Fruit fly (Drosophila melanogaster) whole organism, embryonic: ENCODE data around the gene CG4537.

Experiments used
- Awh ChIP-seq: fragments of 200-800 bp; sonication (Bioruptor generic); IDR thresholded peaks from 2 replicates; pipeline ENCODE4, ENCODE4 v1.3.6; 2022; ENCODE audit warnings: missing biosample characterization, missing genetic modification characterization
- Bgb ChIP-seq: fragments of 200-800 bp; sonication (Bioruptor generic); IDR thresholded peaks from 2 replicates; pipeline ENCODE4 v1.3.6; 2022; ENCODE audit warnings: missing biosample characterization, missing genetic modification characterization; ENCODE audit not compliant: partially characterized antibody
- CG11504 ChIP-seq: fragments of 200-800 bp; sonication (Bioruptor generic); optimal IDR thresholded peaks from 3 replicates; lab custom pipeline; 2019; ENCODE audit warnings: missing biosample characterization, mild to moderate bottlenecking, missing genetic modification characterization, moderate library complexity
- CG13775 ChIP-seq: fragments of 200-800 bp; sonication (Bioruptor generic); optimal IDR thresholded peaks from 3 replicates; lab custom pipeline; 2017; ENCODE audit warnings: missing biosample characterization, mild to moderate bottlenecking, missing genetic modification characterization
- CG15514 ChIP-seq: fragments of 200-800 bp; sonication (Bioruptor generic); optimal IDR thresholded peaks from 3 replicates; lab custom pipeline; 2017; ENCODE audit warnings: missing biosample characterization, missing genetic modification characterization, mild to moderate bottlenecking, moderate library complexity, missing genetic modification reagents
- CG16863 ChIP-seq: fragments of 200-800 bp; sonication (Bioruptor generic); optimal IDR thresholded peaks from 3 replicates; lab custom pipeline; 2016; ENCODE audit warnings: missing biosample characterization, missing genetic modification characterization
- CG30403 ChIP-seq: fragments of 200-800 bp; sonication (Bioruptor generic); optimal IDR thresholded peaks from 3 replicates; lab custom pipeline; 2016; ENCODE audit warnings: missing biosample characterization, missing genetic modification characterization
- CG31224 ChIP-seq: fragments of 200-800 bp; sonication (Bioruptor generic); IDR thresholded peaks from 2 replicates; pipeline ENCODE4 v1.3.6; 2022; ENCODE audit warnings: missing biosample characterization, missing genetic modification characterization
- CG33557 ChIP-seq: fragments of 200-800 bp; sonication (Bioruptor generic); optimal IDR thresholded peaks from 2 replicates; lab custom pipeline; 2019; ENCODE audit warnings: missing biosample characterization, mild to moderate bottlenecking, missing genetic modification characterization, moderate library complexity
- CG4282 ChIP-seq: fragments of 200-800 bp; sonication (Bioruptor generic); optimal IDR thresholded peaks from 2 replicates; lab custom pipeline; 2016; ENCODE audit warnings: missing biosample characterization, missing genetic modification characterization
- CG4820 ChIP-seq: fragments of 200-800 bp; sonication (Bioruptor generic); optimal IDR thresholded peaks from 3 replicates; lab custom pipeline; 2016; ENCODE audit warnings: missing biosample characterization, missing genetic modification characterization
- CG9932 ChIP-seq: fragments of 200-800 bp; sonication (Bioruptor generic); IDR thresholded peaks from 2 replicates; pipeline ENCODE4 v1.3.6; 2022; ENCODE audit warnings: missing biosample characterization, missing genetic modification characterization
- D19A ChIP-seq: fragments of 200-800 bp; optimal IDR thresholded peaks from 3 replicates; lab custom pipeline; 2019; ENCODE audit warnings: missing biosample characterization, mild to moderate bottlenecking, missing genetic modification characterization, moderate library complexity
- D19B ChIP-seq: fragments of 200-800 bp; sonication (Bioruptor generic); optimal IDR thresholded peaks from 2 replicates; lab custom pipeline; 2017; ENCODE audit warnings: missing biosample characterization, mild to moderate bottlenecking, missing genetic modification characterization
- Dad ChIP-seq: fragments of 200-800 bp; sonication (Bioruptor generic); optimal IDR thresholded peaks from 3 replicates; lab custom pipeline; 2016; ENCODE audit warnings: missing biosample characterization, missing genetic modification characterization
- Dek ChIP-seq: fragments of 200-800 bp; sonication (Bioruptor generic); optimal IDR thresholded peaks from 3 replicates; lab custom pipeline; 2019; ENCODE audit warnings: missing biosample characterization, mild to moderate bottlenecking, missing genetic modification characterization, moderate library complexity
- Drgx ChIP-seq: fragments of 200-800 bp; sonication (Bioruptor generic); IDR thresholded peaks from 2 replicates; pipeline ENCODE4 v1.3.6; 2022; ENCODE audit warnings: missing biosample characterization, missing genetic modification characterization
- H15 ChIP-seq: fragments of 200-800 bp; sonication (Bioruptor generic); IDR thresholded peaks from 3 replicates; pipeline ENCODE4 v1.3.6; 2022; ENCODE audit warnings: missing biosample characterization, missing genetic modification characterization
- HLH3B ChIP-seq: fragments of 200-800 bp; sonication (Bioruptor generic); IDR thresholded peaks from 2 replicates; pipeline ENCODE4 v1.3.6; 2022; ENCODE audit warnings: missing biosample characterization, missing genetic modification characterization
- Hey ChIP-seq: fragments of 200-800 bp; sonication (Bioruptor generic); optimal IDR thresholded peaks from 3 replicates; lab custom pipeline; 2018; ENCODE audit warnings: missing biosample characterization, mild to moderate bottlenecking, missing genetic modification characterization
- MESR4 ChIP-seq: fragments of 200-800 bp; sonication (Bioruptor generic); optimal IDR thresholded peaks from 2 replicates; lab custom pipeline; 2018; ENCODE audit warnings: missing biosample characterization, mild to moderate bottlenecking, missing genetic modification characterization, moderate library complexity
- Med ChIP-seq: fragments of 200-800 bp; sonication (Bioruptor generic); peaks from one replicate; lab custom pipeline; 2016; ENCODE audit warnings: missing biosample characterization, missing genetic modification characterization, mild to moderate bottlenecking, inconsistent platforms, moderate library complexity
- Myb ChIP-seq: fragments of 200-800 bp; sonication (Bioruptor generic); optimal IDR thresholded peaks from 2 replicates; lab custom pipeline; 2016; ENCODE audit warnings: missing biosample characterization, missing genetic modification characterization
- Sox102F ChIP-seq: fragments of 200-800 bp; sonication (Bioruptor generic); optimal IDR thresholded peaks from 2 replicates; lab custom pipeline; 2018; ENCODE audit warnings: missing biosample characterization, mild to moderate bottlenecking, missing genetic modification characterization, moderate library complexity
- Stat92E ChIP-seq, 3 experiments: fragments of >200 bp in 2 of 3; fragments of 200-800 bp in 1 of 3; sonication (Bioruptor generic) in 1 of 3; optimal IDR thresholded peaks; 2 replicates each; lab custom pipeline; 2017 to 2019; ENCODE audit warnings: missing biosample characterization in 3 of 3, missing genetic modification characterization in 3 of 3, mild to moderate bottlenecking in 1 of 3, moderate library complexity in 1 of 3
- Xbp1 ChIP-seq: fragments of 200-800 bp; sonication (Bioruptor generic); optimal IDR thresholded peaks from 3 replicates; lab custom pipeline; 2016; ENCODE audit warnings: missing biosample characterization, mild to moderate bottlenecking, missing genetic modification characterization
- amos ChIP-seq: fragments of 200-800 bp; sonication (Bioruptor generic); IDR thresholded peaks from 2 replicates; pipeline ENCODE4 v1.3.6; 2022; ENCODE audit warnings: missing biosample characterization, missing genetic modification characterization; ENCODE audit not compliant: partially characterized antibody
- ara ChIP-seq: fragments of 200-800 bp; sonication (Bioruptor generic); IDR thresholded peaks from 2 replicates; pipeline ENCODE4 v1.3.6; 2022; ENCODE audit warnings: missing biosample characterization, missing genetic modification characterization
- ato ChIP-seq: fragments of 200-800 bp; sonication (Bioruptor generic); IDR thresholded peaks from 2 replicates; pipeline ENCODE4 v1.3.6; 2022; ENCODE audit warnings: missing biosample characterization, missing genetic modification characterization; ENCODE audit not compliant: partially characterized antibody
- bigmax ChIP-seq: fragments of 200-800 bp; sonication (Bioruptor generic); optimal IDR thresholded peaks from 2 replicates; lab custom pipeline; 2018; ENCODE audit warnings: missing biosample characterization, mild to moderate bottlenecking, missing genetic modification characterization
- ci ChIP-seq: fragments of 200-800 bp; sonication (Bioruptor generic); IDR thresholded peaks from 3 replicates; pipeline ENCODE4 v1.3.6; 2022; ENCODE audit warnings: missing biosample characterization, missing genetic modification characterization
- danr ChIP-seq: fragments of 200-800 bp; sonication (Bioruptor generic); IDR thresholded peaks from 2 replicates; pipeline ENCODE4 v1.3.6; 2022; ENCODE audit warnings: missing biosample characterization, missing genetic modification characterization
- dpn ChIP-seq, 2 experiments: fragments of 200-800 bp; sonication (Bioruptor generic); optimal IDR thresholded peaks; 3 replicates each; lab custom pipeline; 2016; ENCODE audit warnings: missing biosample characterization in 2 of 2, missing genetic modification characterization in 2 of 2
- ewg ChIP-seq: fragments of 200-800 bp; sonication (Bioruptor generic); optimal IDR thresholded peaks from 3 replicates; lab custom pipeline; 2017; ENCODE audit warnings: mild to moderate bottlenecking, missing biosample characterization, missing genetic modification reagents, missing genetic modification characterization
- exex ChIP-seq: fragments of 200-800 bp; sonication (Bioruptor generic); optimal IDR thresholded peaks from 4 replicates; lab custom pipeline; 2018; ENCODE audit warnings: missing biosample characterization, mild to moderate bottlenecking, missing genetic modification characterization, moderate library complexity
- hbn ChIP-seq: fragments of 200-800 bp; sonication (Bioruptor generic); IDR thresholded peaks from 2 replicates; pipeline ENCODE4 v1.3.6; 2022; ENCODE audit warnings: missing biosample characterization, missing genetic modification characterization; ENCODE audit not compliant: partially characterized antibody
- jumu ChIP-seq: fragments of 200-800 bp; sonication (Bioruptor generic); optimal IDR thresholded peaks from 3 replicates; lab custom pipeline; 2016; ENCODE audit warnings: missing biosample characterization, missing genetic modification characterization
- lilli ChIP-seq: fragments of 200-800 bp; sonication (Bioruptor generic); optimal IDR thresholded peaks from 3 replicates; lab custom pipeline; 2016; ENCODE audit warnings: missing biosample characterization, missing genetic modification characterization
- nmo ChIP-seq: fragments of 200-800 bp; sonication (Bioruptor generic); optimal IDR thresholded peaks from 2 replicates; lab custom pipeline; 2018; ENCODE audit warnings: missing biosample characterization, mild to moderate bottlenecking, missing genetic modification characterization, moderate library complexity
- onecut ChIP-seq: fragments of 200-800 bp; sonication (Bioruptor generic); IDR thresholded peaks from 2 replicates; pipeline ENCODE4 v1.3.6; 2022; ENCODE audit warnings: missing biosample characterization, missing genetic modification characterization
- schlank ChIP-seq: fragments of 200-800 bp; sonication (Bioruptor generic); optimal IDR thresholded peaks from 2 replicates; lab custom pipeline; 2018; ENCODE audit warnings: missing biosample characterization, mild to moderate bottlenecking, missing genetic modification characterization
- seq ChIP-seq: fragments of 200-800 bp; sonication (Bioruptor generic); IDR thresholded peaks from 2 replicates; pipeline ENCODE4 v1.3.6; 2022; ENCODE audit warnings: missing biosample characterization, missing genetic modification characterization
- tin ChIP-seq: fragments of 200-800 bp; sonication (Bioruptor generic); optimal IDR thresholded peaks from 3 replicates; lab custom pipeline; 2016; ENCODE audit warnings: missing biosample characterization, missing genetic modification characterization
- toy ChIP-seq: fragments of 200-800 bp; sonication (Bioruptor generic); IDR thresholded peaks from 2 replicates; pipeline ENCODE4 v1.3.6; 2022; ENCODE audit warnings: missing biosample characterization, missing genetic modification characterization
- wek ChIP-seq: fragments of 200-800 bp; sonication (Bioruptor generic); optimal IDR thresholded peaks from 3 replicates; lab custom pipeline; 2018; ENCODE audit warnings: missing biosample characterization, mild to moderate bottlenecking, missing genetic modification characterization, moderate library complexity
- zen ChIP-seq: fragments of 200-800 bp; sonication (Bioruptor generic); optimal IDR thresholded peaks from 3 replicates; lab custom pipeline; 2018; ENCODE audit warnings: missing biosample characterization, mild to moderate bottlenecking, missing genetic modification characterization, moderate library complexity
- zen2 ChIP-seq: fragments of 200-800 bp; sonication (Bioruptor generic); IDR thresholded peaks from 3 replicates; pipeline ENCODE4 v1.3.6; 2022; ENCODE audit warnings: missing biosample characterization, missing genetic modification characterization; ENCODE audit not compliant: partially characterized antibody
- zf30C ChIP-seq: fragments of 200-800 bp; sonication (Bioruptor generic); optimal IDR thresholded peaks from 3 replicates; lab custom pipeline; 2018; ENCODE audit warnings: missing biosample characterization, mild to moderate bottlenecking, missing genetic modification characterization

The CG4537 gene

dm6 chr2L:9911783-9912182 lies 21.1 kb downstream of the CG4537 start (continued):
- TF ChIP-seq CG30403 (peak; percentile 9), Xbp1 (peak; percentile 39), exex (tag; lab: Kevin White, UChicago) (no peak), CG11504 (tag; lab: Kevin White, UChicago) (peak; percentile 31), D19A (tag; lab: Kevin White, UChicago) (no peak), toy (GFP tag; lab: Robert Waterston, UW) (no peak), CG31224 (GFP tag; lab: Robert Waterston, UW) (no peak), bigmax (GFP tag; lab: Kevin White, UChicago) (no peak), hbn (GFP tag; lab: Robert Waterston, UW) (no peak), tin (GFP tag; lab: Kevin White, UChicago) (peak; percentile 39), H15 (GFP tag; lab: Robert Waterston, UW) (no peak), onecut (GFP tag; lab: Robert Waterston, UW) (no peak), ara (GFP tag; lab: Robert Waterston, UW) (peak; percentile 24), Drgx (peak; percentile 60; the same call in 1 of the 2 replicates), CG9932 (GFP tag; lab: Robert Waterston, UW) (peak; percentile 54), zf30C (GFP tag; lab: Kevin White, UChicago) (no peak), nmo (no peak), danr (GFP tag; lab: Robert Waterston, UW) (peak; percentile 40; the same call in 1 of the 2 replicates), Med (GFP tag; lab: Kevin White, UChicago) (peak; percentile 90), Hey (tag; lab: Kevin White, UChicago) (no peak), Bgb (no peak), HLH3B (GFP tag; lab: Robert Waterston, UW) (peak; percentile 38; the same call in 1 of the 2 replicates), dpn (GFP tag; optimal IDR thresholded peaks at IDR 0.05; lab: Kevin White, UChicago) (peak; percentile 26 to 36), seq (no peak), wek (GFP tag; lab: Kevin White, UChicago) (no peak), D19B (GFP tag; lab: Kevin White, UChicago) (no peak), jumu (GFP tag; lab: Kevin White, UChicago) (peak; percentile 19), CG16863 (GFP tag; lab: Kevin White, UChicago) (no peak), amos (no peak), zen2 (GFP tag; lab: Robert Waterston, UW) (no peak), CG4820 (GFP tag; lab: Kevin White, UChicago) (no peak), lilli (GFP tag; lab: Kevin White, UChicago) (peak; percentile 57), ato (GFP tag; lab: Robert Waterston, UW) (no peak), ci (GFP tag; lab: Robert Waterston, UW) (peak; percentile 73; the same call in 2 of the 3 replicates), Dad (no peak), ewg (GFP tag; lab: Kevin White, UChicago) (no peak), CG15514 (GFP tag; lab: Kevin White, UChicago) (peak; percentile 34), Awh (no peak), zen (tag; lab: Kevin White, UChicago) (no peak), CG13775 (GFP tag; lab: Kevin White, UChicago) (no peak), MESR4 (no peak), Stat92E (GFP tag; optimal IDR thresholded peaks at IDR 0.05; lab: Kevin White, UChicago) (no peak), CG33557 (GFP tag; lab: Kevin White, UChicago) (no peak), Dek (no peak), CG4282 (no peak), Myb (GFP tag; lab: Kevin White, UChicago) (peak; percentile 1), schlank (no peak), Sox102F (GFP tag; lab: Kevin White, UChicago) (no peak)
